Fruit fly (Drosophila melanogaster): ENCODE measurements around the gene Osi15.

DNA sequence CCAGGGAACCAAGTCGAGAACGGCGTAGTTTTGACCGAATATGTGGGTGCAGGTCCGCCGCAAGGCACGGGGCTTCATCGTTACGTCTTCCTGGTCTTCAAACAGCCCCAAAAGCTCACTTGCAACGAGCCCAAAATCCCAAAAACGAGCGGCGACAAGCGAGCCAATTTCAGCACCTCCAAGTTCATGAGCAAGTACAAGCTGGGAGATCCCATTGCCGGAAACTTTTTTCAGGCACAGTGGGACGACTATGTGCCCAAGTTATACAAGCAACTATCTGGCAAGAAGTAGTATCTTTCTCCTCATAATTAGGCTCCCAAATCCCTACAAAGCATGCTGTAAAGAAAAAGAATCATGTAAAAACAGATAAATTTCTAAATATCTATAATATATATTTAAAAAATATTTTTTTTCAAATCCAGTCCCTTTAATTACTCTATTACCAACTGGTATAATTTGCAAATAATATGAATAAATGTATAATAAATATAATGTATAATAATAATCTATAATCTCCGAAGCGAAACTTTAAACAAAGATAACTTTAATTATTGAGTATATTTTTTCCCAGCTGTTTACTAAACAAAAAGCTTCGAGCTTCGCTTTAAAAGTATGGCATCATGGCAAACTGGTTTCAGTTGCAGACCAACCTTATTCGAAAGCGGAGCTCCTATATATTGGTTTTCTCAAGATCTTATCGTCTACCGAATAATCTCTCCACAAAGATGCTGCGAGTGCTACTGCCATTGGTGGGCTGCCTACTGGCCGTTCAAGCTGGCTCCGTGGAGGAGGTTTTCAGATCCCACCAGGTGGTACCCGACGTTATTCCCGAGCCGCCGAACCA is 42.0 kb downstream of the Osi15 start, which contains the start of gene CG17919:
- TF ChIP-seq psq (GFP tag; optimal IDR thresholded peaks at IDR 0.05) = no peak
- no peak for TF ChIP-seq dmrt93B (GFP tag; optimal IDR thresholded peaks at IDR 0.05)
- no peak for TF ChIP-seq HLH106 (tag; optimal IDR thresholded peaks at IDR 0.05)
- no peak for TF ChIP-seq br (GFP tag; optimal IDR thresholded peaks at IDR 0.05)
- TF ChIP-seq jim (GFP tag; optimal IDR thresholded peaks at IDR 0.05) = no peak
- TF ChIP-seq fru (GFP tag; optimal IDR thresholded peaks at IDR 0.05) = peak; percentile 28
- no peak for TF ChIP-seq Rel (GFP tag; optimal IDR thresholded peaks at IDR 0.05)
- peak; percentile 62 for TF ChIP-seq Rel (tag; optimal IDR thresholded peaks at IDR 0.05)
- no peak for TF ChIP-seq Mio (GFP tag; optimal IDR thresholded peaks at IDR 0.05)
- no peak for TF ChIP-seq dl (GFP tag; optimal IDR thresholded peaks at IDR 0.05; ENCODE audit: insufficient read depth in 1 of 2, partially characterized antibody in 2 of 2)
